Fruit fly (Drosophila melanogaster): ENCODE measurements around the gene CG7208.

- TF ChIP-seq CG34367 (tag; optimal IDR thresholded peaks at IDR 0.05), result no peak
- no peak for TF ChIP-seq Pif1A (GFP tag; optimal IDR thresholded peaks at IDR 0.05)
- no peak for TF ChIP-seq CG13204 (GFP tag; optimal IDR thresholded peaks at IDR 0.05)
- TF ChIP-seq Pif1B (GFP tag; optimal IDR thresholded peaks at IDR 0.05), result no peak
- TF ChIP-seq fd96Ca (GFP tag; IDR thresholded peaks at IDR 0.05), result no peak
- TF ChIP-seq EcR (GFP tag; optimal IDR thresholded peaks at IDR 0.05), result no peak
- no peak for TF ChIP-seq CG8301 (tag; optimal IDR thresholded peaks at IDR 0.05)
- no peak for TF ChIP-seq CG15710 (tag; optimal IDR thresholded peaks at IDR 0.05)
- no peak for TF ChIP-seq rn (GFP tag; IDR thresholded peaks at IDR 0.05)
- no peak for TF ChIP-seq CG12605 (GFP tag; IDR thresholded peaks at IDR 0.05)
These were observed 15.5 kb downstream of the CG7208 start for dm6 chr3R:18169982-18170531.
